ENCODE assay signal across 5 fruit fly cellular contexts in the genomic region with DNA sequence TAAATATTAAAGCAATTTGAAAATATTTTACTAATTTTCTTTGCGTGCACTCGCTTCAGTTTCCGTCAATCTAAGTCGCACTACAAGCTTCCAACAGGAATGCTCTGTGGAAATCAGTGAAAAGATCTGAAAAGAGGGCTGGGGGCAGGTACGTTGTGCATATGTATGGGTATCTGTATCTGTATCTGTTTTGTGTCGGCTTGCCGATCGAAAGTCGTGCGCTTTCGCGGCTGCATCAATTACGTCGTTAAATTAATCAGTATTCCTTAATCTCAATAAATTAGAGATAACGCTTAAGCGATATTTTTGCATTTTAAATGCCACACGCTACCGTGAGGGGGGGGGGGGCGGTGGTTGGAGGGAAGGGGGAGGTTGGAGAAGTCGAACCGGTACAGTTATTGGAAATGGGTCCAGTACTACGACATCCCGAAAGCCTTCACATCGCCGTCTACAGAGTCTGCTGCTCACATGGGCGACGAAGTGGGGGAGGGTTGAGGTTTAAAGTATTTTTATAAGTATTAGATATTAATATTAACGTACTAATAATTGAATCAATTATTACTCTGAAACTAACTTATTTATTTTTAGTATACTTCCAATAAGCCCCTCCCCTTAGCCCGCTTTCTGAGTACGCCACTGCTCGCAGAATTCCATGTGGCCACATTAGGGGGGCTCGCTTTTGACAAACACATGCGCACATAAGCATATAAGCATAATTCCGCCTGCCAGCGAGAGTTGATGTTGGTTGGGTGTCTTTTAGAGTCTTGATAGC.
TF ChIP-seq lines count a peak whose summit lies in the region.

No protein-coding gene starts in this region.

TF ChIP-seq in whole organism, adult, 20 proteins besides CTCF, POLR2A, EP300 and RAD21 (continued from another document):
- TF ChIP-seq CG1620 (GFP tag; optimal IDR thresholded peaks at IDR 0.05; lab: Kevin White, UChicago) = no peak
- peak; percentile 95 for TF ChIP-seq CG7045 (GFP tag; optimal IDR thresholded peaks at IDR 0.05; lab: Kevin White, UChicago)
- TF ChIP-seq Hr96 (GFP tag; optimal IDR thresholded peaks at IDR 0.05; lab: Kevin White, UChicago) = peak; percentile 58
- peak; percentile 76 for TF ChIP-seq ovo (GFP tag; optimal IDR thresholded peaks at IDR 0.05; lab: Kevin White, UChicago)

TF ChIP-seq in whole organism, embryonic, 481 proteins besides CTCF, POLR2A, EP300 and RAD21 (continued from another document and continues in another):
- TF ChIP-seq fd3F (GFP tag; optimal IDR thresholded peaks at IDR 0.05; lab: Kevin White, UChicago) (peak; percentile 98), jigr1 (GFP tag; IDR thresholded peaks at IDR 0.05; lab: Robert Waterston, UW) (peak; percentile 95), CG18619 (GFP tag; optimal IDR thresholded peaks at IDR 0.05; lab: Kevin White, UChicago) (peak; percentile 97), Hr51 (GFP tag; optimal IDR thresholded peaks at IDR 0.05; lab: Kevin White, UChicago) (peak; percentile 85 to 98), CG8924 (tag; optimal IDR thresholded peaks at IDR 0.05; lab: Kevin White, UChicago) (peak; percentile 98), bcd (GFP tag; optimal IDR thresholded peaks at IDR 0.05; lab: Kevin White, UChicago) (peak; percentile 98), Mrtf (GFP tag; IDR thresholded peaks at IDR 0.05; lab: Robert Waterston, UW) (peak; percentile 97), CG15011 (GFP tag; optimal IDR thresholded peaks at IDR 0.05; lab: Kevin White, UChicago) (peak; percentile 95), ash1 (GFP tag; optimal IDR thresholded peaks at IDR 0.05; lab: Kevin White, UChicago) (peak; percentile 89), BEAF-32 (GFP tag; optimal IDR thresholded peaks at IDR 0.05; lab: Kevin White, UChicago) (peak; percentile 20), CG32532 (GFP tag; IDR thresholded peaks at IDR 0.05; lab: Robert Waterston, UW) (peak; percentile 99), Optix (GFP tag; IDR thresholded peaks at IDR 0.05; lab: Robert Waterston, UW) (peak; percentile 97), CG18476 (GFP tag; optimal IDR thresholded peaks at IDR 0.05; lab: Kevin White, UChicago) (peak; percentile 85), CG6765 (GFP tag; optimal IDR thresholded peaks at IDR 0.05; lab: Kevin White, UChicago) (peak; percentile 95), CG1233 (GFP tag; optimal IDR thresholded peaks at IDR 0.05; lab: Kevin White, UChicago) (peak; percentile 94), HLH54F (GFP tag; optimal IDR thresholded peaks at IDR 0.05; lab: Kevin White, UChicago) (peak; percentile 86), Xbp1 (GFP tag; optimal IDR thresholded peaks at IDR 0.05; lab: Kevin White, UChicago) (peak; percentile 97), grn (GFP tag; optimal IDR thresholded peaks at IDR 0.05; lab: Kevin White, UChicago) (peak; percentile 54), btn (GFP tag; optimal IDR thresholded peaks at IDR 0.05; lab: Kevin White, UChicago) (peak; percentile 9), trh (GFP tag; optimal IDR thresholded peaks at IDR 0.05; lab: Kevin White, UChicago) (peak; percentile 94), MBD-R2 (GFP tag; IDR thresholded peaks at IDR 0.05; lab: Robert Waterston, UW) (peak; percentile 98), p53 (GFP tag; optimal IDR thresholded peaks at IDR 0.05; lab: Kevin White, UChicago) (no peak), CG33557 (GFP tag; optimal IDR thresholded peaks at IDR 0.05; lab: Kevin White, UChicago) (peak; percentile 5), CG3847 (GFP tag; IDR thresholded peaks at IDR 0.05; lab: Robert Waterston, UW) (peak; percentile 99), corto (GFP tag; optimal IDR thresholded peaks at IDR 0.05; lab: Kevin White, UChicago) (peak; percentile 59), HLH3B (GFP tag; IDR thresholded peaks at IDR 0.05; lab: Robert Waterston, UW) (peak; percentile 98), Fer2 (tag; optimal IDR thresholded peaks at IDR 0.05; lab: Kevin White, UChicago) (peak; percentile 96), CG6813 (GFP tag; optimal IDR thresholded peaks at IDR 0.05; lab: Kevin White, UChicago) (peak; percentile 97), mld (GFP tag; IDR thresholded peaks at IDR 0.05; lab: Robert Waterston, UW; ENCODE audit: partially characterized antibody) (no peak)

TF ChIP-seq in whole organism, prepupa, 60 proteins besides CTCF, POLR2A, EP300 and RAD21 (continued from another document and continues in another):
- peak; percentile 85 for TF ChIP-seq Sox15 (GFP tag; optimal IDR thresholded peaks at IDR 0.05; lab: Kevin White, UChicago)
- TF ChIP-seq CG10631 (GFP tag; optimal IDR thresholded peaks at IDR 0.05; lab: Kevin White, UChicago) = peak; percentile 94
- TF ChIP-seq Eip93F (GFP tag; optimal IDR thresholded peaks at IDR 0.05; lab: Kevin White, UChicago) = peak; percentile 87
- TF ChIP-seq CG6792 (GFP tag; optimal IDR thresholded peaks at IDR 0.05; lab: Kevin White, UChicago) = peak; percentile 92
- peak; percentile 97 for TF ChIP-seq eg (GFP tag; IDR thresholded peaks at IDR 0.05; lab: Robert Waterston, UW)
- TF ChIP-seq CG8632 (GFP tag; optimal IDR thresholded peaks at IDR 0.05; lab: Kevin White, UChicago) = peak; percentile 94
- TF ChIP-seq OdsH (GFP tag; optimal IDR thresholded peaks at IDR 0.05; lab: Kevin White, UChicago) = peak; percentile 95
- TF ChIP-seq Eip75B (GFP tag; optimal IDR thresholded peaks at IDR 0.05; lab: Kevin White, UChicago) = peak; percentile 78
- peak; percentile 88 for TF ChIP-seq Hr4 (GFP tag; optimal IDR thresholded peaks at IDR 0.05; lab: Kevin White, UChicago)
- TF ChIP-seq Eip78C (GFP tag; lab: Kevin White, UChicago) = peak; percentile 95
- peak; percentile 94 for TF ChIP-seq achi (GFP tag; optimal IDR thresholded peaks at IDR 0.05; lab: Kevin White, UChicago)
- peak; percentile 71 for TF ChIP-seq fkh (GFP tag; optimal IDR thresholded peaks at IDR 0.05; lab: Kevin White, UChicago)
- peak; percentile 87 for TF ChIP-seq CG11762 (GFP tag; optimal IDR thresholded peaks at IDR 0.05; lab: Kevin White, UChicago; ENCODE audit: insufficient read depth)
- peak; percentile 96 for TF ChIP-seq CG15336 (GFP tag; IDR thresholded peaks at IDR 0.05; lab: Robert Waterston, UW)
- TF ChIP-seq CG31627 (GFP tag; optimal IDR thresholded peaks at IDR 0.05; lab: Kevin White, UChicago) = peak; percentile 80
- peak; percentile 97 for TF ChIP-seq CG32006 (GFP tag; optimal IDR thresholded peaks at IDR 0.05; lab: Kevin White, UChicago)
- TF ChIP-seq dac (GFP tag; optimal IDR thresholded peaks at IDR 0.05; lab: Kevin White, UChicago) = peak; percentile 90
- TF ChIP-seq spab (GFP tag; optimal IDR thresholded peaks at IDR 0.05; lab: Kevin White, UChicago) = peak; percentile 91
- TF ChIP-seq CG10669 (GFP tag; optimal IDR thresholded peaks at IDR 0.05; lab: Kevin White, UChicago) = peak; percentile 92
- TF ChIP-seq CG3032 (tag; optimal IDR thresholded peaks at IDR 0.05; lab: Kevin White, UChicago) = peak; percentile 94
- TF ChIP-seq fd59A (GFP tag; optimal IDR thresholded peaks at IDR 0.05; lab: Kevin White, UChicago) = peak; percentile 91
- no peak for TF ChIP-seq Hr38 (GFP tag; optimal IDR thresholded peaks at IDR 0.05; lab: Kevin White, UChicago)
- TF ChIP-seq svp (GFP tag; lab: Kevin White, UChicago) = peak; percentile 92
- TF ChIP-seq dsx (GFP tag; optimal IDR thresholded peaks at IDR 0.05; lab: Kevin White, UChicago; ENCODE audit: poor library complexity, severe bottlenecking) = peak; percentile 93
- peak; percentile 85 for TF ChIP-seq Met (GFP tag; optimal IDR thresholded peaks at IDR 0.05; lab: Kevin White, UChicago)
- TF ChIP-seq topi (GFP tag; optimal IDR thresholded peaks at IDR 0.05; lab: Kevin White, UChicago) = peak; percentile 86
- TF ChIP-seq esn (GFP tag; optimal IDR thresholded peaks at IDR 0.05; lab: Kevin White, UChicago) = peak; percentile 89
- TF ChIP-seq salr (GFP tag; optimal IDR thresholded peaks at IDR 0.05; lab: Kevin White, UChicago) = peak; percentile 82 to 87
- TF ChIP-seq Smox (GFP tag; optimal IDR thresholded peaks at IDR 0.05; lab: Kevin White, UChicago) = peak; percentile 81
- TF ChIP-seq Gug (GFP tag; IDR thresholded peaks at IDR 0.05; lab: Robert Waterston, UW) = peak; percentile 95

TF ChIP-seq in whole organism, pupa, 21 proteins besides CTCF, POLR2A, EP300 and RAD21 (continued from another document):
- TF ChIP-seq fd96Ca (GFP tag; IDR thresholded peaks at IDR 0.05; lab: Robert Waterston, UW) = peak; percentile 98
- peak; percentile 89 for TF ChIP-seq Pif1B (GFP tag; optimal IDR thresholded peaks at IDR 0.05; lab: Kevin White, UChicago)
TF ChIP-seq in whole organism, pupa: peak in this region for 21.

TF ChIP-seq in whole organism, wandering third instar larva, 38 proteins besides CTCF, POLR2A, EP300 and RAD21 (continued from another document):
- TF ChIP-seq brk (GFP tag; optimal IDR thresholded peaks at IDR 0.05; lab: Kevin White, UChicago) = peak; percentile 91
- no peak for TF ChIP-seq Myc (optimal IDR thresholded peaks at IDR 0.05; lab: Kevin White, UChicago)
- TF ChIP-seq sv (GFP tag; optimal IDR thresholded peaks at IDR 0.05; lab: Kevin White, UChicago) = peak; percentile 95
- TF ChIP-seq tai (GFP tag; optimal IDR thresholded peaks at IDR 0.05; lab: Kevin White, UChicago) = peak; percentile 44
- TF ChIP-seq pan (optimal IDR thresholded peaks at IDR 0.05; lab: Kevin White, UChicago) = no peak
- TF ChIP-seq CG9705 (GFP tag; optimal IDR thresholded peaks at IDR 0.05; lab: Kevin White, UChicago) = peak; percentile 74
- TF ChIP-seq Abd-B (GFP tag; optimal IDR thresholded peaks at IDR 0.05; lab: Kevin White, UChicago) = no peak
- peak; percentile 88 for TF ChIP-seq ey (GFP tag; optimal IDR thresholded peaks at IDR 0.05; lab: Kevin White, UChicago)
- peak; percentile 96 for TF ChIP-seq rgr (GFP tag; optimal IDR thresholded peaks at IDR 0.05; lab: Kevin White, UChicago)
- peak; percentile 25 for TF ChIP-seq Mio (GFP tag; optimal IDR thresholded peaks at IDR 0.05; lab: Kevin White, UChicago)
- no peak for TF ChIP-seq Hr78 (GFP tag; optimal IDR thresholded peaks at IDR 0.05; lab: Kevin White, UChicago)
- peak; percentile 92 for TF ChIP-seq psq (GFP tag; optimal IDR thresholded peaks at IDR 0.05; lab: Kevin White, UChicago)
- peak; percentile 23 for TF ChIP-seq Hr83 (GFP tag; optimal IDR thresholded peaks at IDR 0.05; lab: Kevin White, UChicago; ENCODE audit: poor library complexity, severe bottlenecking)
- no peak for TF ChIP-seq GATAd (GFP tag; optimal IDR thresholded peaks at IDR 0.05; lab: Kevin White, UChicago)
- peak; percentile 93 for TF ChIP-seq h (GFP tag; optimal IDR thresholded peaks at IDR 0.05; lab: Kevin White, UChicago)
- TF ChIP-seq Sp1 (GFP tag; optimal IDR thresholded peaks at IDR 0.05; lab: Kevin White, UChicago) = peak; percentile 93
- peak; percentile 97 for TF ChIP-seq OdsH (GFP tag; optimal IDR thresholded peaks at IDR 0.05; lab: Kevin White, UChicago)
- no peak for TF ChIP-seq dl (GFP tag; optimal IDR thresholded peaks at IDR 0.05; lab: Kevin White, UChicago; ENCODE audit: insufficient read depth in 1 of 2, partially characterized antibody in 2 of 2)
- TF ChIP-seq Vsx2 (GFP tag; optimal IDR thresholded peaks at IDR 0.05; lab: Kevin White, UChicago; ENCODE audit: partially characterized antibody) = no peak
